Fruit fly (Drosophila melanogaster) whole organism, adult: Measurements from ENCODE around the gene bmm.

ENCODE experiments used
- CG11617 ChIP-seq: fragments of 200-800 bp; sonication (Bioruptor generic); optimal IDR thresholded peaks from 2 replicates; lab custom pipeline; 2017; ENCODE audit warnings: mild to moderate bottlenecking, missing biosample characterization, missing genetic modification reagents, missing genetic modification characterization
- CG12768 ChIP-seq: fragments of 200-800 bp; sonication (Bioruptor generic); optimal IDR thresholded peaks from 2 replicates; lab custom pipeline; 2017; ENCODE audit warnings: missing biosample characterization, missing genetic modification characterization, mild to moderate bottlenecking, moderate library complexity, missing genetic modification reagents
- CG14711 ChIP-seq: fragments of 200-800 bp; sonication (Bioruptor generic); optimal IDR thresholded peaks from 2 replicates; lab custom pipeline; 2018; ENCODE audit warnings: missing biosample characterization, mild to moderate bottlenecking, missing genetic modification characterization, moderate library complexity
- CG1620 ChIP-seq: fragments of 200-800 bp; sonication (Bioruptor generic); optimal IDR thresholded peaks from 2 replicates; lab custom pipeline; 2016; ENCODE audit warnings: missing biosample characterization, missing genetic modification characterization
- CG33017 ChIP-seq: fragments of 200-800 bp; sonication (Bioruptor generic); optimal IDR thresholded peaks from 2 replicates; lab custom pipeline; 2018; ENCODE audit warnings: missing biosample characterization, mild to moderate bottlenecking, missing genetic modification characterization, moderate library complexity
- CG5204 ChIP-seq: fragments of 200-800 bp; sonication (Bioruptor generic); optimal IDR thresholded peaks from 2 replicates; lab custom pipeline; 2016; ENCODE audit warnings: missing biosample characterization, missing genetic modification characterization
- CG7045 ChIP-seq: fragments of 200-800 bp; sonication (Bioruptor generic); optimal IDR thresholded peaks from 2 replicates; lab custom pipeline; 2017; ENCODE audit warnings: missing biosample characterization, mild to moderate bottlenecking, missing genetic modification characterization
- CG7101 ChIP-seq: fragments of 200-800 bp; sonication (Bioruptor generic); optimal IDR thresholded peaks from 2 replicates; lab custom pipeline; 2018; ENCODE audit warnings: missing biosample characterization, mild to moderate bottlenecking, missing genetic modification characterization, moderate library complexity
- Clk ChIP-seq: fragments of 200-800 bp; sonication (Bioruptor generic); optimal IDR thresholded peaks from 2 replicates; lab custom pipeline; 2017; ENCODE audit warnings: missing biosample characterization, missing genetic modification characterization
- Crg-1 ChIP-seq: fragments of 200-800 bp; sonication (Bioruptor generic); optimal IDR thresholded peaks from 2 replicates; lab custom pipeline; 2016; ENCODE audit warnings: missing biosample characterization, missing genetic modification characterization
- Hr96 ChIP-seq: fragments of 200-800 bp; sonication (Bioruptor generic); optimal IDR thresholded peaks from 2 replicates; lab custom pipeline; 2016; ENCODE audit warnings: missing biosample characterization, missing genetic modification characterization
- Mnt ChIP-seq: fragments of 200-800 bp; sonication (Bioruptor generic); optimal IDR thresholded peaks from 2 replicates; lab custom pipeline; 2016; ENCODE audit warnings: missing biosample characterization, mild to moderate bottlenecking, missing genetic modification characterization
- bab1 ChIP-seq: fragments of 200-800 bp; sonication (Bioruptor generic); optimal IDR thresholded peaks from 3 replicates; lab custom pipeline; 2019; ENCODE audit warnings: missing biosample characterization, mild to moderate bottlenecking, missing genetic modification characterization, moderate library complexity
- cic ChIP-seq: fragments of 200-800 bp; sonication (Bioruptor generic); optimal IDR thresholded peaks from 2 replicates; lab custom pipeline; 2017; ENCODE audit warnings: missing biosample characterization, mild to moderate bottlenecking, missing genetic modification characterization, moderate library complexity
- cnc ChIP-seq, 2 experiments: fragments of >200 bp; optimal IDR thresholded peaks; 2 replicates each; lab custom pipeline; 2017
- kay ChIP-seq: fragments of 200-800 bp; sonication (Bioruptor generic); peaks from one replicate; lab custom pipeline; 2016; ENCODE audit warnings: missing biosample characterization, missing genetic modification characterization, borderline replicate concordance
- ovo ChIP-seq: fragments of 200-800 bp; sonication (Bioruptor generic); optimal IDR thresholded peaks from 2 replicates; lab custom pipeline; 2016; ENCODE audit warnings: missing biosample characterization, missing genetic modification characterization
- pad ChIP-seq: fragments of 200-800 bp; sonication (Bioruptor generic); optimal IDR thresholded peaks from 3 replicates; lab custom pipeline; 2017; ENCODE audit warnings: missing biosample characterization, missing genetic modification characterization, mild to moderate bottlenecking, moderate library complexity, missing genetic modification reagents
- tj ChIP-seq: fragments of 200-800 bp; sonication (Bioruptor generic); optimal IDR thresholded peaks from 3 replicates; lab custom pipeline; 2017; ENCODE audit warnings: missing biosample characterization, mild to moderate bottlenecking, missing genetic modification characterization, moderate library complexity
- toe ChIP-seq: fragments of 200-800 bp; sonication (Bioruptor generic); optimal IDR thresholded peaks from 2 replicates; lab custom pipeline; 2016; ENCODE audit warnings: missing biosample characterization, missing genetic modification characterization

Gene bmm

DNA sequence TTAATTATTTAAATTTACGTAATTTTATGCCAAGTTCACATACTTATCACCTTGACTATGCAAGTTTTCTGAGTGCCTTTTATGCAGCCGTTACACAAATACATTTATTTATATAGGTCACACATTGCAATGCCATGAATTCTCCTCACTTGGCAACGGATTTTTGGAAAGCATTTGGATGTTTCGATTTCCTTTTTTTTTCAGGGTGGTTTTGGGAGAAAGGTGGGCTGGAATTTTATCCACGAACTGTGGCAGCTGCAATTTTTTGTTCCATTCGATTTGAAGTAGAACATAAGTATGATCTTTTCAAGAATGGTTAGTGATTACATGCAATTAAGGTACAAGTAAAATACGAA is 4.4 kb downstream of the bmm start:
- TF ChIP-seq ovo (GFP tag; lab: Kevin White, UChicago), result no peak
- no peak for TF ChIP-seq CG12768 (GFP tag; lab: Kevin White, UChicago)
- no peak for TF ChIP-seq Clk (GFP tag; lab: Kevin White, UChicago)
- no peak for TF ChIP-seq Crg-1 (GFP tag; lab: Kevin White, UChicago)
- peak; percentile 66 for TF ChIP-seq kay (GFP tag; lab: Kevin White, UChicago)
- no peak for TF ChIP-seq cic (GFP tag; lab: Kevin White, UChicago)
- TF ChIP-seq CG5204 (GFP tag; lab: Kevin White, UChicago), result no peak
- no peak for TF ChIP-seq Hr96

DNA sequence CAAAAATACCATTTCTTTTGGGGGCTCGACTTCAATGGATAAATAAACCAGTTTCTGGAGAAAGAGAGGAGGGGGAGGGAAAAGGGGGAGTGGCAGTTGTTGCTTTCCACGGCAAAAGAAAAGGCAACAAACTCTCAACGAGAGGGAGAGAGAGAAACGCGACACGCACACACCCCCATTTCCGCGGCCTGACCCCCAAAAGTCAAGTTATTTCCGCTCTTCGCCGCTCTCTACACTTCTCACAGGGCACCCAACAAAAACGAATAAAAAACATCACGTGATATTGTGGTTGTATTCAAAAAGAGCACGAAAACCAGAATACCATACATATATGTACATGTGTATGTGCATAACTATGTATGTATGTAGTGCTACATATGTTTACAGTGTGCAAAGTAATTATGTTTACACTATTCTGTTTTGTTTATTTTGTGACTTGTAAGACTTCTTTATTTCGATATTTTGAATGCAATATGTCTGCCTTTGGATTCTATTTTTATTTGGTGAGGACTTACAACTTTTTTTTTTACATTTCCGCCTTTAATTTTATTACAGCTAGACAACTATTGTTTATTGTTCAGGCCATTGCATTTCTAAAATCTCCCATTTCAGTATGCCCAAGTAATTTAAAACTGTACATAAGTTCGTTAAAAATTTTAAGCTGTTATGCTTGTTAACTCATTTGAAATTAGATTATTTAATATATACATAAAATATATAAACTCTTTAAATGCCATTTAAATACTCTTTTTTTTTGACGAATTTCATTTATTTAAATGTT is 4.9 kb downstream of the bmm start:
- TF ChIP-seq CG14711 (tag; lab: Kevin White, UChicago) (peak; percentile 5), CG7045 (GFP tag; lab: Kevin White, UChicago) (peak; percentile 48), tj (GFP tag; lab: Kevin White, UChicago) (peak; percentile 61), bab1 (GFP tag; lab: Kevin White, UChicago) (peak; percentile 87), toe (GFP tag; lab: Kevin White, UChicago) (no peak), CG5204 (GFP tag; lab: Kevin White, UChicago) (no peak), CG33017 (no peak), Crg-1 (GFP tag; lab: Kevin White, UChicago) (peak; percentile 30), CG11617 (GFP tag; lab: Kevin White, UChicago) (peak; percentile 52), CG12768 (GFP tag; lab: Kevin White, UChicago) (peak; percentile 20), Mnt (GFP tag; lab: Kevin White, UChicago) (no peak), cic (GFP tag; lab: Kevin White, UChicago) (peak; percentile 28), CG7101 (peak; percentile 8), pad (GFP tag; lab: Kevin White, UChicago) (no peak)

DNA sequence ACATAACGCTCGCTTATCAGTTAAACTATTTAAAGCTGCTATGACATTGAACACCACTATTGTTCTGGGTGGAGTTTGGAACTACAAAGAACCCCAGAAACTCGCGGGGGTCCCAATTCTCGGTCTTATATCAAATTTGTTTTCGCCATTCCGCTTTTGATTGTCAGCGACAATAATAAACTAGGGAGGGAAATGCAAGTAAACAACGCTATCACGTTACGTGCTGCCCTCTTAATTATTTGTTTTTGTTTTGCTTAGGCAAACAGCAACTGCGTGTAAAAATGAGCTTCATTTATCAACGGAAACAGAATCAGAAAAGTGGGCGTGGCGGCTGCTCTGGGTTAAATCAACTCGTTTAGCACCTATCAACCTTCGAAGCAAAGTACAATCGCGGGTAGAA is 6.0 kb downstream of the bmm start:
- TF ChIP-seq CG5204 (GFP tag; lab: Kevin White, UChicago) (no peak), CG12768 (GFP tag; lab: Kevin White, UChicago) (peak; percentile 93), Mnt (GFP tag; lab: Kevin White, UChicago) (peak; percentile 76), Clk (GFP tag; lab: Kevin White, UChicago) (peak; percentile 72), bab1 (GFP tag; lab: Kevin White, UChicago) (peak; percentile 31), Crg-1 (GFP tag; lab: Kevin White, UChicago) (peak; percentile 76), kay (GFP tag; lab: Kevin White, UChicago) (no peak), ovo (GFP tag; lab: Kevin White, UChicago) (peak; percentile 83), cic (GFP tag; lab: Kevin White, UChicago) (peak; percentile 97), toe (GFP tag; lab: Kevin White, UChicago) (peak; percentile 41), Hr96 (no peak), CG11617 (GFP tag; lab: Kevin White, UChicago) (peak; percentile 69), tj (GFP tag; lab: Kevin White, UChicago) (peak; percentile 66), CG7101 (peak; percentile 84), cnc (optimal IDR thresholded peaks at IDR 0.05; lab: Kevin White, UChicago) (no peak), CG7045 (GFP tag; lab: Kevin White, UChicago) (peak; percentile 85), CG14711 (tag; lab: Kevin White, UChicago) (peak; percentile 58), CG1620 (GFP tag; lab: Kevin White, UChicago) (peak; percentile 59), pad (GFP tag; lab: Kevin White, UChicago) (peak; percentile 55), CG33017 (peak; percentile 85)

DNA sequence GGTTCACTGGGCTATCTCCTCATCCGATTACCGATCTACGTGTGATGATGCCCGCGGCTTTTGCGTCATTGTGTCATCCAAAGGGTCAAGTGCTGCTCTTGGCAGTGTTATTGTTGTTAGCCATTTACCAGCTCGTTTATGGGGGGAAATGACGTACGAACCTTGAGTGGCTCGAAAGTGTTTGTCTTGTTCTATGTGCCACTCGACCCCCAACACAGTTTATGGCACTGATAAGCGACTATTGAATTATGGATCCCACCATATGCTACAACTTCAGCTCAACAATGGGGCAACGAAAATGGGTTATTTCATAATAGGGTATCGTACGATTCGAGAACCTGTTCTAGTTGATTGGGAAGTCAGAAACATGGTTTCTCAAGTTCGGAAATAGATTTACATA is 6.9 kb downstream of the bmm start:
- TF ChIP-seq Crg-1 (GFP tag; lab: Kevin White, UChicago) (no peak), CG12768 (GFP tag; lab: Kevin White, UChicago) (no peak), ovo (GFP tag; lab: Kevin White, UChicago) (no peak), toe (GFP tag; lab: Kevin White, UChicago) (no peak), cic (GFP tag; lab: Kevin White, UChicago) (peak; percentile 17), CG14711 (tag; lab: Kevin White, UChicago) (no peak)

DNA sequence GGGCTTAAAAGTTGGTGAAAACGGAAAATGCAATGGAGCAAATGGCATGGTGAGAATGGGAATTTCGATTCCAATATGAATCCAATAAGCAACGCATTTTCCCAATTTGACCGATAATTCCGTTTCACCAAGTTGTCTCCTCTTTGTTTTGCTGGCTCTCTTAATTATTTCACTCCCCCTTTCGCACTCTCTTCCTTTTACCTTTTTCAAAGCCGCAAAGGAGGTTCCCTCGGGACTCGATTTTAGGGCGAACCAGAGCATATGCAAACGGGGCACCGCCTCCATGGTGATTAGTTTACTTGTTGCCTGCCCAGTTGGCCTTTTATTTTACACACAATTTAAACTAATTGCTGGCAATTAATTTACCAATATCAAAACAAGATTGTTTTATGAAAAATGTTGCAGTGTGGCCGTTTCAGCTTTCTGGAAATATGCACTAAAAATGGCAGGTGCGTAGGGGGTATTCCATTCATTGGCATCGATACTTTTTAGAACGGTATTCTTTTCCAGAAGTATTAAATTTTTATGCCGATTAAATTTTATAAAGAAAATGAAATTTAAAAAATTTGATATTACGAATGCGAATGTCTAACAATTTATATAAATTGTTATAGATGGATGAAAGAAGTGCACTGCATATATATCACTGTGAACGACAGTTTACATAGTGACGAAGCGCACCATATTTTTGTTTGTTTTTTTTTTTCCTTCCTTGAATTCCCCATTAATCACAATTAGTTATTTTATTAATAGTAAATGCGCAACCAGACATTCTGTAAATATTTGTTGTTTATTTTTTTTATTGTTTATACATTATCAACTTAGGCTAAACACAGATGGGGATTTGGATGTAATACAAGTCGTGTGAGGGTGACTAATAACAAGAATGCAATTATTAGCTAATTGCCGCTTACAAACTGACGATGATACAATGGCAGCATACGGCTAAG is 10.2 kb downstream of the bmm start, which contains the start of gene mop:
TSS of gene mop (minus strand) at position 419 of the 950 bp plus-strand sequence.
- TF ChIP-seq bab1 (GFP tag; lab: Kevin White, UChicago) (no peak), Crg-1 (GFP tag; lab: Kevin White, UChicago) (no peak), CG1620 (GFP tag; lab: Kevin White, UChicago) (peak; percentile 32), toe (GFP tag; lab: Kevin White, UChicago) (no peak), cnc (optimal IDR thresholded peaks at IDR 0.05; lab: Kevin White, UChicago) (no peak), CG14711 (tag; lab: Kevin White, UChicago) (peak; percentile 22), Clk (GFP tag; lab: Kevin White, UChicago) (no peak), cic (GFP tag; lab: Kevin White, UChicago) (peak; percentile 4), tj (GFP tag; lab: Kevin White, UChicago) (peak; percentile 9), ovo (GFP tag; lab: Kevin White, UChicago) (no peak), CG11617 (GFP tag; lab: Kevin White, UChicago) (peak; percentile 57), kay (GFP tag; lab: Kevin White, UChicago) (peak; percentile 98), Mnt (GFP tag; lab: Kevin White, UChicago) (peak; percentile 39), CG12768 (GFP tag; lab: Kevin White, UChicago) (peak; percentile 41), CG7045 (GFP tag; lab: Kevin White, UChicago) (no peak), CG5204 (GFP tag; lab: Kevin White, UChicago) (no peak), CG33017 (peak; percentile 25), Hr96 (no peak), CG7101 (peak; percentile 38), pad (GFP tag; lab: Kevin White, UChicago) (no peak)
